Worm (Caenorhabditis elegans) whole organism, L4/young adult: Measurements from ENCODE around the gene Y7A5A.3.

ENCODE experiments used
- W03F9.2 ChIP-seq: fragments of 150-350 bp; optimal IDR thresholded peaks from 2 replicates; lab custom pipeline; 2014; ENCODE audit warnings: missing biosample characterization, missing genetic modification characterization
- dao-5 ChIP-seq: sonication (generic microtip); optimal IDR thresholded peaks from 2 replicates; lab custom pipeline; 2016; ENCODE audit warnings: missing genotype, missing genetic modification characterization, moderate library complexity, missing compliant biosample characterization
- him-1 ChIP-seq: sonication (generic microtip); optimal IDR thresholded peaks from 2 replicates; lab custom pipeline; 2016; ENCODE audit warnings: missing genotype, missing genetic modification reagents, missing genetic modification characterization, missing compliant biosample characterization

ce11 chrX:15740526-15740925 is 43.9 kb downstream of the Y7A5A.3 start, which contains the start of gene srg-64:
- TF ChIP-seq W03F9.2 (tag; lab: Kevin White, UChicago): no peak
- no peak for TF ChIP-seq him-1 (tag; lab: Kevin White, UChicago)
- TF ChIP-seq dao-5: no peak
